Fruit fly (Drosophila melanogaster) whole organism, embryonic: ENCODE results near the gene ldbr.

Source experiments
- Asciz ChIP-seq: fragments of 200-800 bp; sonication (Bioruptor generic); optimal IDR thresholded peaks from 2 replicates; lab custom pipeline; 2017; ENCODE audit warnings: missing biosample characterization, mild to moderate bottlenecking, missing genetic modification characterization, missing genetic modification reagents
- Atf3 ChIP-seq: fragments of 200-800 bp; sonication (Bioruptor generic); optimal IDR thresholded peaks from 3 replicates; lab custom pipeline; 2016; ENCODE audit warnings: missing biosample characterization, missing genetic modification characterization
- CG10209 ChIP-seq: fragments of 200-800 bp; sonication (Bioruptor generic); optimal IDR thresholded peaks from 3 replicates; lab custom pipeline; 2017; ENCODE audit warnings: missing biosample characterization, mild to moderate bottlenecking, missing genetic modification characterization, missing genetic modification reagents
- CG10321 ChIP-seq: fragments of 200-800 bp; sonication (Bioruptor generic); IDR thresholded peaks from 2 replicates; pipeline ENCODE4 v1.3.6; 2022; ENCODE audit warnings: missing biosample characterization, missing genetic modification characterization
- CG10431 ChIP-seq: fragments of 200-800 bp; sonication (Bioruptor generic); optimal IDR thresholded peaks from 3 replicates; lab custom pipeline; 2018; ENCODE audit warnings: missing biosample characterization, mild to moderate bottlenecking, missing genetic modification characterization
- CG11398 ChIP-seq: fragments of 200-800 bp; sonication (Bioruptor generic); optimal IDR thresholded peaks from 2 replicates; lab custom pipeline; 2016; ENCODE audit warnings: missing biosample characterization, missing genetic modification characterization
- CG11560 ChIP-seq: fragments of 200-800 bp; sonication (Bioruptor generic); IDR thresholded peaks from 3 replicates; pipeline ENCODE4 v1.3.6; 2022; ENCODE audit warnings: missing biosample characterization, missing genetic modification characterization
- CG12236 ChIP-seq: fragments of 200-800 bp; sonication (Bioruptor generic); optimal IDR thresholded peaks from 2 replicates; lab custom pipeline; 2016; ENCODE audit warnings: missing biosample characterization, missing genetic modification characterization
- CG15073 ChIP-seq: fragments of 200-800 bp; sonication (Bioruptor generic); optimal IDR thresholded peaks from 2 replicates; lab custom pipeline; 2016; ENCODE audit warnings: missing biosample characterization, missing genetic modification characterization
- CG15479 ChIP-seq: fragments of 200-800 bp; sonication (Bioruptor generic); optimal IDR thresholded peaks from 3 replicates; lab custom pipeline; 2019; ENCODE audit warnings: missing biosample characterization, mild to moderate bottlenecking, missing genetic modification characterization, moderate library complexity
- CG17568 ChIP-seq: fragments of 200-800 bp; sonication (Bioruptor generic); optimal IDR thresholded peaks from 2 replicates; lab custom pipeline; 2018; ENCODE audit warnings: missing biosample characterization, mild to moderate bottlenecking, missing genetic modification characterization, moderate library complexity
- CG17612 ChIP-seq: fragments of 200-800 bp; sonication (Bioruptor generic); IDR thresholded peaks from 2 replicates; pipeline ENCODE4 v1.3.6; 2022; ENCODE audit warnings: missing biosample characterization, missing genetic modification characterization
- CG17912 ChIP-seq: fragments of 200-800 bp; sonication (Bioruptor generic); optimal IDR thresholded peaks from 2 replicates; lab custom pipeline; 2018; ENCODE audit warnings: missing biosample characterization, mild to moderate bottlenecking, missing genetic modification characterization
- CG31365 ChIP-seq: fragments of 200-800 bp; sonication (Bioruptor generic); optimal IDR thresholded peaks from 2 replicates; lab custom pipeline; 2018; ENCODE audit warnings: missing biosample characterization, mild to moderate bottlenecking, missing genetic modification characterization
- CG5245 ChIP-seq: fragments of 200-800 bp; sonication (Bioruptor generic); optimal IDR thresholded peaks from 3 replicates; lab custom pipeline; 2016; ENCODE audit warnings: missing biosample characterization, missing genetic modification characterization
- CG7963 ChIP-seq: fragments of 200-800 bp; sonication (Bioruptor generic); IDR thresholded peaks from 3 replicates; pipeline ENCODE4 v1.3.6; 2022; ENCODE audit warnings: missing biosample characterization, missing genetic modification characterization; ENCODE audit not compliant: partially characterized antibody
- CG8290 ChIP-seq, 3 experiments: fragments of 200-800 bp; sonication (Bioruptor generic); optimal IDR thresholded peaks; 2 replicates each; lab custom pipeline; 2016 to 2019; ENCODE audit warnings: missing biosample characterization in 3 of 3, missing genetic modification characterization in 3 of 3, mild to moderate bottlenecking in 2 of 3, moderate library complexity in 1 of 3
- CG8359 ChIP-seq: fragments of 200-800 bp; sonication (Bioruptor generic); optimal IDR thresholded peaks from 2 replicates; lab custom pipeline; 2017; ENCODE audit warnings: missing biosample characterization, mild to moderate bottlenecking, missing genetic modification characterization, borderline replicate concordance
- CG8388 ChIP-seq: fragments of 200-800 bp; sonication (Bioruptor generic); optimal IDR thresholded peaks from 2 replicates; lab custom pipeline; 2019; ENCODE audit warnings: missing biosample characterization, mild to moderate bottlenecking, missing genetic modification characterization, moderate library complexity
- CG8924 ChIP-seq: fragments of 200-800 bp; optimal IDR thresholded peaks from 3 replicates; lab custom pipeline; 2019; ENCODE audit warnings: missing biosample characterization, mild to moderate bottlenecking, missing genetic modification characterization, moderate library complexity
- CG9215 ChIP-seq: fragments of 200-800 bp; sonication (Bioruptor generic); IDR thresholded peaks from 2 replicates; pipeline ENCODE4 v1.3.6; 2022; ENCODE audit warnings: missing biosample characterization, missing genetic modification characterization
- D19A ChIP-seq: fragments of 200-800 bp; optimal IDR thresholded peaks from 3 replicates; lab custom pipeline; 2019; ENCODE audit warnings: missing biosample characterization, mild to moderate bottlenecking, missing genetic modification characterization, moderate library complexity
- Dip2 ChIP-seq: fragments of 200-800 bp; sonication (Bioruptor generic); IDR thresholded peaks from 2 replicates; pipeline ENCODE4 v1.3.6; 2022; ENCODE audit warnings: missing biosample characterization, missing genetic modification characterization
- Gsc ChIP-seq: fragments of 200-800 bp; sonication (Bioruptor generic); IDR thresholded peaks from 2 replicates; pipeline ENCODE4 v1.3.6; 2022; ENCODE audit warnings: missing biosample characterization, missing genetic modification characterization
- HLH54F ChIP-seq: fragments of 200-800 bp; sonication (Bioruptor generic); optimal IDR thresholded peaks from 3 replicates; lab custom pipeline; 2016; ENCODE audit warnings: missing biosample characterization, missing genetic modification characterization
- Hr39 ChIP-seq: fragments of >200 bp; optimal IDR thresholded peaks from 2 replicates; lab custom pipeline; 2017
- Lim3 ChIP-seq: fragments of 200-800 bp; sonication (Bioruptor generic); IDR thresholded peaks from 2 replicates; pipeline ENCODE4 v1.3.6; 2022; ENCODE audit warnings: missing biosample characterization, missing genetic modification characterization
- Nf-YC ChIP-seq: fragments of 200-800 bp; optimal IDR thresholded peaks from 3 replicates; lab custom pipeline; 2019; ENCODE audit warnings: missing biosample characterization, mild to moderate bottlenecking, missing genetic modification characterization, moderate library complexity
- Oaz ChIP-seq: fragments of 200-800 bp; sonication (Bioruptor generic); IDR thresholded peaks from 2 replicates; pipeline ENCODE4 v1.3.6; 2022; ENCODE audit warnings: missing biosample characterization, missing genetic modification characterization
- Oli ChIP-seq: fragments of 200-800 bp; sonication (Bioruptor generic); optimal IDR thresholded peaks from 2 replicates; lab custom pipeline; 2018; ENCODE audit warnings: missing biosample characterization, mild to moderate bottlenecking, missing genetic modification characterization, moderate library complexity
- Rfx ChIP-seq: fragments of 200-800 bp; sonication (Bioruptor generic); IDR thresholded peaks from 2 replicates; pipeline ENCODE4 v1.3.6; 2022; ENCODE audit warnings: missing biosample characterization, missing genetic modification characterization
- Sry-β ChIP-seq: fragments of 200-800 bp; sonication (Bioruptor generic); optimal IDR thresholded peaks from 2 replicates; lab custom pipeline; 2018; ENCODE audit warnings: missing biosample characterization, mild to moderate bottlenecking, missing genetic modification characterization, moderate library complexity
- ap ChIP-seq: fragments of 200-800 bp; sonication (Bioruptor generic); IDR thresholded peaks from 2 replicates; pipeline ENCODE4 v1.3.6; 2022; ENCODE audit warnings: missing biosample characterization, missing genetic modification characterization
- ash1 ChIP-seq: fragments of 200-800 bp; sonication (Bioruptor generic); optimal IDR thresholded peaks from 2 replicates; lab custom pipeline; 2018; ENCODE audit warnings: missing biosample characterization, mild to moderate bottlenecking, missing genetic modification characterization
- bcd ChIP-seq: fragments of 200-800 bp; sonication (Bioruptor generic); optimal IDR thresholded peaks from 2 replicates; lab custom pipeline; 2017; ENCODE audit warnings: missing biosample characterization, mild to moderate bottlenecking, missing genetic modification characterization
- br ChIP-seq: fragments of >200 bp; optimal IDR thresholded peaks from 2 replicates; lab custom pipeline; 2017
- cg ChIP-seq: fragments of 200-800 bp; sonication (Bioruptor generic); optimal IDR thresholded peaks from 3 replicates; lab custom pipeline; 2019; ENCODE audit warnings: missing biosample characterization, mild to moderate bottlenecking, missing genetic modification characterization, moderate library complexity
- corto ChIP-seq: fragments of 200-800 bp; sonication (Bioruptor generic); optimal IDR thresholded peaks from 2 replicates; lab custom pipeline; 2016; ENCODE audit warnings: missing biosample characterization, mild to moderate bottlenecking, missing genetic modification characterization, moderate library complexity
- insv ChIP-seq, 2 experiments: fragments of 200-800 bp; sonication (Bioruptor generic); optimal IDR thresholded peaks; 3 replicates each; lab custom pipeline; 2016 to 2018; ENCODE audit warnings: missing biosample characterization in 2 of 2, missing genetic modification characterization in 2 of 2
- pb ChIP-seq: fragments of 200-800 bp; sonication (Bioruptor generic); optimal IDR thresholded peaks from 3 replicates; lab custom pipeline; 2016; ENCODE audit warnings: missing biosample characterization, missing genetic modification characterization
- pzg ChIP-seq: fragments of 200-800 bp; sonication (Bioruptor generic); optimal IDR thresholded peaks from 3 replicates; lab custom pipeline; 2018; ENCODE audit warnings: missing biosample characterization, mild to moderate bottlenecking, missing genetic modification characterization, moderate library complexity
- ranshi ChIP-seq: fragments of 200-800 bp; sonication (Bioruptor generic); IDR thresholded peaks from 2 replicates; pipeline ENCODE4 v1.3.6; 2022; ENCODE audit warnings: missing biosample characterization, missing genetic modification characterization
- scrt ChIP-seq: fragments of 200-800 bp; sonication (Bioruptor generic); optimal IDR thresholded peaks from 2 replicates; lab custom pipeline; 2018; ENCODE audit warnings: missing biosample characterization, mild to moderate bottlenecking, missing genetic modification characterization, moderate library complexity
- slp2 ChIP-seq: fragments of 200-800 bp; sonication (Bioruptor generic); optimal IDR thresholded peaks from 2 replicates; lab custom pipeline; 2016; ENCODE audit warnings: missing biosample characterization, missing genetic modification characterization
- so ChIP-seq: fragments of 200-800 bp; sonication (Bioruptor generic); IDR thresholded peaks from 3 replicates; pipeline ENCODE4 v1.3.6; 2022; ENCODE audit warnings: missing biosample characterization, missing genetic modification characterization
- sob ChIP-seq: fragments of 200-800 bp; sonication (Bioruptor generic); IDR thresholded peaks from 2 replicates; pipeline ENCODE4 v1.3.6; 2022; ENCODE audit warnings: missing biosample characterization, missing genetic modification characterization
- sr ChIP-seq: fragments of 200-800 bp; sonication (Bioruptor generic); IDR thresholded peaks from 3 replicates; pipeline ENCODE4 v1.3.6; 2022; ENCODE audit warnings: missing biosample characterization, missing genetic modification characterization
- tll ChIP-seq, 2 experiments: fragments of 200-800 bp in 1 of 2; fragments of >200 bp in 1 of 2; sonication (Bioruptor generic) in 1 of 2; optimal IDR thresholded peaks; 2 replicates each; lab custom pipeline; 2017 to 2019; ENCODE audit warnings: missing biosample characterization in 2 of 2, missing genetic modification characterization in 2 of 2, mild to moderate bottlenecking in 1 of 2, moderate library complexity in 1 of 2
- toy ChIP-seq: fragments of 200-800 bp; sonication (Bioruptor generic); IDR thresholded peaks from 2 replicates; pipeline ENCODE4 v1.3.6; 2022; ENCODE audit warnings: missing biosample characterization, missing genetic modification characterization
- wor ChIP-seq: fragments of 200-800 bp; sonication (Bioruptor generic); IDR thresholded peaks from 2 replicates; pipeline ENCODE4 v1.3.6; 2022; ENCODE audit warnings: missing biosample characterization, missing genetic modification characterization
- yki ChIP-seq: fragments of >200 bp; optimal IDR thresholded peaks from 3 replicates; lab custom pipeline; 2018
- zen2 ChIP-seq: fragments of 200-800 bp; sonication (Bioruptor generic); IDR thresholded peaks from 3 replicates; pipeline ENCODE4 v1.3.6; 2022; ENCODE audit warnings: missing biosample characterization, missing genetic modification characterization; ENCODE audit not compliant: partially characterized antibody

ldbr gene

dm6 chr3L:8081822-8082221 lies 39.8 kb upstream of the ldbr start (continued):
- TF ChIP-seq Lim3 (no peak), CG17568 (GFP tag; lab: Kevin White, UChicago) (peak; percentile 77), scrt (GFP tag; lab: Kevin White, UChicago) (peak; percentile 98), yki (no peak), pb (no peak), CG7963 (no peak), HLH54F (GFP tag; lab: Kevin White, UChicago) (no peak), Atf3 (no peak), D19A (tag; lab: Kevin White, UChicago) (peak; percentile 34), CG11398 (GFP tag; lab: Kevin White, UChicago) (no peak), corto (GFP tag; lab: Kevin White, UChicago) (peak; percentile 72), CG15073 (GFP tag; lab: Kevin White, UChicago) (no peak), CG8290 (GFP tag; optimal IDR thresholded peaks at IDR 0.05; lab: Kevin White, UChicago) (peak; percentile 19), CG8290 (tag; optimal IDR thresholded peaks at IDR 0.05; lab: Kevin White, UChicago) (peak; percentile 38 to 71), Nf-YC (tag; lab: Kevin White, UChicago) (peak; percentile 44), CG11560 (tag; lab: Robert Waterston, UW) (no peak), Gsc (GFP tag; lab: Robert Waterston, UW) (no peak), CG8388 (no peak), zen2 (GFP tag; lab: Robert Waterston, UW) (peak; percentile 68), bcd (GFP tag; lab: Kevin White, UChicago) (no peak), Sry-β (GFP tag; lab: Kevin White, UChicago) (no peak), br (lab: Kevin White, UChicago) (no peak), Hr39 (lab: Kevin White, UChicago) (no peak), CG9215 (peak; percentile 95), CG15479 (no peak), tll (GFP tag; optimal IDR thresholded peaks at IDR 0.05; lab: Kevin White, UChicago) (no peak), CG31365 (tag; lab: Kevin White, UChicago) (peak; percentile 64), sob (GFP tag; lab: Robert Waterston, UW) (peak; percentile 66), CG8359 (GFP tag; lab: Kevin White, UChicago) (no peak), ranshi (no peak; the same call in 1 of the 2 replicates), Dip2 (GFP tag; lab: Robert Waterston, UW) (no peak), Oli (tag; lab: Kevin White, UChicago) (no peak), CG17912 (GFP tag; lab: Kevin White, UChicago) (peak; percentile 21), CG12236 (GFP tag; lab: Kevin White, UChicago) (no peak), wor (GFP tag; lab: Robert Waterston, UW) (no peak), Oaz (GFP tag; lab: Robert Waterston, UW) (no peak), insv (GFP tag; optimal IDR thresholded peaks at IDR 0.05; lab: Kevin White, UChicago) (no peak), CG8924 (peak; percentile 6), CG10431 (peak; percentile 24), cg (GFP tag; lab: Kevin White, UChicago) (no peak), Asciz (peak; percentile 0), CG10209 (GFP tag; lab: Kevin White, UChicago) (peak; percentile 29), ap (GFP tag; lab: Robert Waterston, UW) (no peak), pzg (GFP tag; lab: Kevin White, UChicago) (peak; percentile 32), so (GFP tag; lab: Robert Waterston, UW) (no peak; the same call in 2 of the 3 replicates), toy (GFP tag; lab: Robert Waterston, UW) (no peak), sr (GFP tag; lab: Robert Waterston, UW) (peak; percentile 28; the same call in 1 of the 3 replicates), ash1 (GFP tag; lab: Kevin White, UChicago) (no peak), CG17612 (GFP tag; lab: Robert Waterston, UW) (no peak), slp2 (GFP tag; lab: Kevin White, UChicago) (no peak), CG5245 (GFP tag; lab: Kevin White, UChicago) (no peak), CG10321 (0 out of 2 replicates have a peak, but pooled peaks have one; percentile 6), Rfx (GFP tag; lab: Robert Waterston, UW) (peak; percentile 72; the same call in 1 of the 2 replicates)
